Worm (Caenorhabditis elegans): ENCODE data around the gene dpy-21.

Gene dpy-21

DNA sequence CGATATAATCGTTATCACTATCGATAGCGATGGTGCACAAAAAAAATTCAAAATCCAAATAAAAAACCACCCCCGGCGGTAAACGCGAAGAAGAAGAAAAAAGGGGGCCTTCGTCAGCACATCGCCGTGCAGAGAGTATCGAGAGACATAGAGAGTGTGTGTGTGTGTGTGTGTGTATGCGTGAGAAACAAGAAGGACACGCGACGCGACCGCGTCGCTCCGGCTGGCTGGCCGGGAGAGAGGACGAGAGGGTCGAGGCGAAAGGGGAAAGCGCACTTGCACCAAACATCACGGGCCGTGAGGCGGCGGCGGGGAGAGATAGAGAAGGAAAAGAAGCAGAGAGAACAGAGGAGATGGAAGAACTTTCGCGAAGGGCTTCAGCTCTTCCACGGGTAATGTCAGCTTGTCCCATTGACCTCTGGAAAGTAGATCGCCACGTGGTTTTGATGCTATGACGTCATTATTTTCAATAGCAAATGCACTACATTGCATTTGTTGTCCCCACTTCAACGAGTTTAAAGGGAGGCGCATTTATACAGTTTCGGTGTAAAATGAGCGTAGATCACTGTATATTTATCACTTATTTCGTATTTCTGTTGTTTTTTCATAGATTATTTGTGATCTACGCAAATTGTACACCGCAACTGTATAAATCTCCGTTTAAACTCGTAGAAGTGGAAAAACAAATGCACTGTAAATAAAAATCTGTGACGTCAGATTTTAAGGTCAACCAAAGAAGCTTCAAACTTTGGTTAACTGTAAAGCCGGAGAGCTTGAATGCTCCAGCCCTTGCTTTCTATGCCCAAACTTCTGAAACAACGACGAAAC, 2.4 kb upstream of the dpy-21 start, which contains the start of gene Y59A8B.24:
Gene Y59A8B.24, plus strand, starts transcription at position 778 of the 828 bp plus-strand sequence.
- peak; percentile 91 for TF ChIP-seq ceh-2 (tag; optimal IDR thresholded peaks at IDR 0.05)
- TF ChIP-seq ceh-24 (tag; optimal IDR thresholded peaks at IDR 0.05): no peak
- TF ChIP-seq ztf-16 (tag; optimal IDR thresholded peaks at IDR 0.05): peak; percentile 21
- no peak for TF ChIP-seq K02D7.2 (tag; optimal IDR thresholded peaks at IDR 0.05)
- TF ChIP-seq fkh-6 (tag; optimal IDR thresholded peaks at IDR 0.05): peak; percentile 53
- no peak for TF ChIP-seq Y22D7AL.16 (tag; optimal IDR thresholded peaks at IDR 0.05)
- peak; percentile 64 for TF ChIP-seq eyg-1 (tag; optimal IDR thresholded peaks at IDR 0.05)
- peak; percentile 55 for TF ChIP-seq ceh-19 (GFP tag; optimal IDR thresholded peaks at IDR 0.05)
- peak; percentile 46 for TF ChIP-seq dmd-4 (tag; optimal IDR thresholded peaks at IDR 0.05; ENCODE audit: borderline replicate concordance)
- TF ChIP-seq unc-86 (tag; optimal IDR thresholded peaks at IDR 0.05): no peak
- TF ChIP-seq pag-3 (tag; optimal IDR thresholded peaks at IDR 0.05; ENCODE audit: borderline replicate concordance): peak; percentile 74
- no peak for TF ChIP-seq pha-4 (tag; optimal IDR thresholded peaks at IDR 0.05)
- TF ChIP-seq nhr-232 (tag; optimal IDR thresholded peaks at IDR 0.05): no peak
- peak; percentile 71 for TF ChIP-seq sdc-2 (tag; optimal IDR thresholded peaks at IDR 0.05)
- TF ChIP-seq unc-55 (GFP tag; optimal IDR thresholded peaks at IDR 0.05): peak; percentile 80
- TF ChIP-seq che-1 (tag; optimal IDR thresholded peaks at IDR 0.05): no peak
- TF ChIP-seq hlh-30 (tag; optimal IDR thresholded peaks at IDR 0.05; ENCODE audit: insufficient read depth): peak; percentile 96
- TF ChIP-seq odd-2 (tag; optimal IDR thresholded peaks at IDR 0.05): no peak
- peak; percentile 78 for TF ChIP-seq F13H6.1 (tag; optimal IDR thresholded peaks at IDR 0.05)
- no peak for TF ChIP-seq ceh-45 (GFP tag; IDR thresholded peaks at IDR 0.05)
- no peak for TF ChIP-seq ttx-3 (tag; optimal IDR thresholded peaks at IDR 0.05)
- TF ChIP-seq dve-1 (tag; optimal IDR thresholded peaks at IDR 0.05): peak; percentile 86
- TF ChIP-seq gmeb-2 (tag; optimal IDR thresholded peaks at IDR 0.05): no peak
- peak; percentile 64 for TF ChIP-seq K09A11.1 (tag; optimal IDR thresholded peaks at IDR 0.05; ENCODE audit: insufficient read depth)
- no peak for TF ChIP-seq lin-11 (tag; optimal IDR thresholded peaks at IDR 0.05)
- no peak for TF ChIP-seq ama-1 (optimal IDR thresholded peaks at IDR 0.05)
- peak; percentile 69 for TF ChIP-seq lim-6 (tag; optimal IDR thresholded peaks at IDR 0.05)
- no peak for TF ChIP-seq pax-1 (tag; optimal IDR thresholded peaks at IDR 0.05)
- no peak for TF ChIP-seq hlh-13 (GFP tag; optimal IDR thresholded peaks at IDR 0.05)
- TF ChIP-seq sox-2 (GFP tag; IDR thresholded peaks at IDR 0.05): peak; percentile 26; the same call in 1 of the 2 replicates
- TF ChIP-seq madf-2 (tag; optimal IDR thresholded peaks at IDR 0.05): peak; percentile 18
- TF ChIP-seq fax-1 (tag; optimal IDR thresholded peaks at IDR 0.05): peak; percentile 65
- TF ChIP-seq ceh-48 (tag; optimal IDR thresholded peaks at IDR 0.05): peak; percentile 21
- no peak for TF ChIP-seq unc-3 (GFP tag; conservative IDR thresholded peaks at IDR 0.05)
- no peak for TF ChIP-seq unc-3 (tag; optimal IDR thresholded peaks at IDR 0.05)
- TF ChIP-seq hlh-6 (tag; optimal IDR thresholded peaks at IDR 0.05): peak; percentile 55
- TF ChIP-seq syd-9 (tag; optimal IDR thresholded peaks at IDR 0.05): peak; percentile 62
- peak; percentile 9 for TF ChIP-seq C38D4.7 (GFP tag; optimal IDR thresholded peaks at IDR 0.05)
- peak; percentile 49 for TF ChIP-seq zip-5 (tag; optimal IDR thresholded peaks at IDR 0.05)
- TF ChIP-seq hlh-8 (tag; optimal IDR thresholded peaks at IDR 0.05): peak; percentile 90
- TF ChIP-seq mec-3 (tag; optimal IDR thresholded peaks at IDR 0.05; ENCODE audit: borderline replicate concordance): peak; percentile 82
- peak; percentile 96 for TF ChIP-seq pros-1 (tag; optimal IDR thresholded peaks at IDR 0.05)
- peak; percentile 39 for TF ChIP-seq pha-2 (tag; optimal IDR thresholded peaks at IDR 0.05)
- no peak for TF ChIP-seq npax-4 (tag; optimal IDR thresholded peaks at IDR 0.05)
- TF ChIP-seq ceh-14 (tag; optimal IDR thresholded peaks at IDR 0.05): peak; percentile 77
- TF ChIP-seq ahr-1 (tag; optimal IDR thresholded peaks at IDR 0.05): no peak
- peak; percentile 48 for TF ChIP-seq elt-2 (tag; optimal IDR thresholded peaks at IDR 0.05)
- TF ChIP-seq elt-4 (tag; optimal IDR thresholded peaks at IDR 0.05): no peak
- TF ChIP-seq ets-4 (tag; optimal IDR thresholded peaks at IDR 0.05): peak; percentile 90
- peak; percentile 35 for TF ChIP-seq sox-4 (tag; optimal IDR thresholded peaks at IDR 0.05)
- peak; percentile 14 for TF ChIP-seq ceh-22 (tag; optimal IDR thresholded peaks at IDR 0.05)
- peak; percentile 97 for TF ChIP-seq ceh-31 (tag; optimal IDR thresholded peaks at IDR 0.05)
